Worm (Caenorhabditis elegans): ENCODE data around the gene F41G4.8.
A peak's percentile ranks its signal among the peaks of the same experiment; 100 is the strongest.

DNA sequence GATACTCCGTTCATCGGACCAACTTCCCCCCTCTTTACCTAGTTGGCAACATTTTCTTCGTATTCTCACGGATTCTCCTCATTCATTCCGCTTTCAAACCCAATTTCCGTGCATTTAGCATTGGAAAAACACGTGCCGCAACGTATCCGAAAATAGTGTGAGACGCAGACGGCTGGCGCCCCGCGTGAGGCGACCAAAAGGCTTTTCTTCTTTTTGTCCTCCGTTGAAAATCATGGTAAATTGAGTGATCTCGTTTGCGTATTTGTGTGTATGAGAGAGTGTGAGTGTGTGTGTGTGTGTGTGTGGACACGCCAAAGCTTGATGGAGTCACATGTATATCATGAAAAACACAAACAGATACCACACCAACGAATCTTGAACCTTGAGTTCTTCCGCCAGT, 48.0 kb downstream of the F41G4.8 start:
- no peak for TF ChIP-seq unc-62 (GFP tag; optimal IDR thresholded peaks at IDR 0.05)
- TF ChIP-seq lin-35 (GFP tag; optimal IDR thresholded peaks at IDR 0.05): peak; percentile 70 to 88
- TF ChIP-seq nhr-237 (tag; optimal IDR thresholded peaks at IDR 0.05): peak; percentile 66
- TF ChIP-seq dpl-1 (GFP tag; optimal IDR thresholded peaks at IDR 0.05): peak; percentile 59 to 65 (median 61)
- no peak for TF ChIP-seq hlh-17 (GFP tag; optimal IDR thresholded peaks at IDR 0.05; ENCODE audit: borderline replicate concordance)
- TF ChIP-seq efl-1 (optimal IDR thresholded peaks at IDR 0.05): peak; percentile 66 to 80
- TF ChIP-seq efl-1 (GFP tag; optimal IDR thresholded peaks at IDR 0.05 in 1 of 2): peak; percentile 33 to 87
- no peak for TF ChIP-seq aly-2 (tag; optimal IDR thresholded peaks at IDR 0.05)
- TF ChIP-seq lir-3 (tag; optimal IDR thresholded peaks at IDR 0.05; ENCODE audit: poor library complexity): peak; percentile 69
- peak; percentile 66 for TF ChIP-seq snpc-4 (tag; optimal IDR thresholded peaks at IDR 0.05)
- TF ChIP-seq lin-15B (tag; optimal IDR thresholded peaks at IDR 0.05): peak; percentile 23
- TF ChIP-seq vab-15 (tag; optimal IDR thresholded peaks at IDR 0.05): peak; percentile 80
